Fruit fly (Drosophila melanogaster) whole organism, embryonic: Measurements from ENCODE around the gene Acf.

Source experiments
- Ada2b ChIP-seq: fragments of 200-800 bp; sonication (Bioruptor generic); IDR thresholded peaks from 2 replicates; pipeline ENCODE4 v1.3.6; 2022; ENCODE audit warnings: missing biosample characterization, missing genetic modification characterization
- CG1233 ChIP-seq: fragments of 200-800 bp; sonication (Bioruptor generic); optimal IDR thresholded peaks from 4 replicates; lab custom pipeline; 2018; ENCODE audit warnings: missing biosample characterization, mild to moderate bottlenecking, missing genetic modification characterization
- CG13296 ChIP-seq: fragments of 200-800 bp; sonication (Bioruptor generic); optimal IDR thresholded peaks from 3 replicates; lab custom pipeline; 2018; ENCODE audit warnings: missing biosample characterization, mild to moderate bottlenecking, missing genetic modification characterization
- CG14014 ChIP-seq: fragments of 200-800 bp; sonication (Bioruptor generic); IDR thresholded peaks from 2 replicates; pipeline ENCODE4 v1.3.6; 2022; ENCODE audit warnings: missing biosample characterization, missing genetic modification characterization
- CG15479 ChIP-seq: fragments of 200-800 bp; sonication (Bioruptor generic); optimal IDR thresholded peaks from 3 replicates; lab custom pipeline; 2019; ENCODE audit warnings: missing biosample characterization, mild to moderate bottlenecking, missing genetic modification characterization, moderate library complexity
- CG2116 ChIP-seq: fragments of 200-800 bp; sonication (Bioruptor generic); optimal IDR thresholded peaks from 3 replicates; lab custom pipeline; 2018; ENCODE audit warnings: missing biosample characterization, mild to moderate bottlenecking, missing genetic modification characterization
- CG31388 ChIP-seq: fragments of 200-800 bp; sonication (Bioruptor generic); optimal IDR thresholded peaks from 2 replicates; lab custom pipeline; 2016; ENCODE audit warnings: missing biosample characterization, missing genetic modification characterization
- CG31441 ChIP-seq: fragments of 200-800 bp; sonication (Bioruptor generic); IDR thresholded peaks from 2 replicates; pipeline ENCODE4 v1.3.6; 2022; ENCODE audit warnings: missing biosample characterization, missing genetic modification characterization
- CG33213 ChIP-seq: fragments of 200-800 bp; sonication (Bioruptor generic); optimal IDR thresholded peaks from 3 replicates; lab custom pipeline; 2016; ENCODE audit warnings: missing biosample characterization, missing genetic modification characterization
- CG33557 ChIP-seq: fragments of 200-800 bp; sonication (Bioruptor generic); optimal IDR thresholded peaks from 2 replicates; lab custom pipeline; 2019; ENCODE audit warnings: missing biosample characterization, mild to moderate bottlenecking, missing genetic modification characterization, moderate library complexity
- CG4424 ChIP-seq: fragments of 200-800 bp; sonication (Bioruptor generic); optimal IDR thresholded peaks from 3 replicates; lab custom pipeline; 2016; ENCODE audit warnings: missing biosample characterization, missing genetic modification characterization
- CG4820 ChIP-seq: fragments of 200-800 bp; sonication (Bioruptor generic); optimal IDR thresholded peaks from 3 replicates; lab custom pipeline; 2016; ENCODE audit warnings: missing biosample characterization, missing genetic modification characterization
- CG5245 ChIP-seq: fragments of 200-800 bp; sonication (Bioruptor generic); optimal IDR thresholded peaks from 3 replicates; lab custom pipeline; 2016; ENCODE audit warnings: missing biosample characterization, missing genetic modification characterization
- CG5953 ChIP-seq: fragments of 200-800 bp; sonication (Bioruptor generic); IDR thresholded peaks from 2 replicates; pipeline ENCODE4 v1.3.6; 2022; ENCODE audit warnings: missing biosample characterization, missing genetic modification characterization
- CG7839 ChIP-seq: fragments of 200-800 bp; sonication (Bioruptor generic); optimal IDR thresholded peaks from 3 replicates; lab custom pipeline; 2018; ENCODE audit warnings: missing biosample characterization, mild to moderate bottlenecking, missing genetic modification characterization, moderate library complexity
- CG8359 ChIP-seq: fragments of 200-800 bp; sonication (Bioruptor generic); optimal IDR thresholded peaks from 2 replicates; lab custom pipeline; 2017; ENCODE audit warnings: missing biosample characterization, mild to moderate bottlenecking, missing genetic modification characterization, borderline replicate concordance
- CG8388 ChIP-seq: fragments of 200-800 bp; sonication (Bioruptor generic); optimal IDR thresholded peaks from 2 replicates; lab custom pipeline; 2019; ENCODE audit warnings: missing biosample characterization, mild to moderate bottlenecking, missing genetic modification characterization, moderate library complexity
- CG9727 ChIP-seq: fragments of 200-800 bp; sonication (Bioruptor generic); optimal IDR thresholded peaks from 3 replicates; lab custom pipeline; 2017; ENCODE audit warnings: missing biosample characterization, mild to moderate bottlenecking, missing genetic modification characterization
- Chrac-16 ChIP-seq: fragments of 200-800 bp; sonication (Bioruptor generic); optimal IDR thresholded peaks from 3 replicates; lab custom pipeline; 2016; ENCODE audit warnings: missing biosample characterization, missing genetic modification characterization
- Dll ChIP-seq: fragments of 200-800 bp; sonication (Bioruptor generic); IDR thresholded peaks from 4 replicates; pipeline ENCODE4 v1.3.6; 2022; ENCODE audit warnings: missing biosample characterization, missing genetic modification characterization; ENCODE audit not compliant: partially characterized antibody
- Fer2 ChIP-seq: fragments of 200-800 bp; sonication (Bioruptor generic); optimal IDR thresholded peaks from 2 replicates; lab custom pipeline; 2018; ENCODE audit warnings: missing biosample characterization, mild to moderate bottlenecking, missing genetic modification characterization, moderate library complexity
- GATAe ChIP-seq: fragments of 200-800 bp; sonication (Bioruptor generic); conservative IDR thresholded peaks from 2 replicates; pipeline ENCODE4 v1.3.6; 2022; ENCODE audit warnings: missing biosample characterization, missing genetic modification characterization
- HLH3B ChIP-seq: fragments of 200-800 bp; sonication (Bioruptor generic); IDR thresholded peaks from 2 replicates; pipeline ENCODE4 v1.3.6; 2022; ENCODE audit warnings: missing biosample characterization, missing genetic modification characterization
- Hsf ChIP-seq: fragments of 200-800 bp; sonication (Bioruptor generic); optimal IDR thresholded peaks from 3 replicates; lab custom pipeline; 2016; ENCODE audit warnings: missing biosample characterization, missing genetic modification characterization
- MTF-1 ChIP-seq: fragments of 200-800 bp; sonication (Bioruptor generic); optimal IDR thresholded peaks from 2 replicates; lab custom pipeline; 2018; ENCODE audit warnings: missing biosample characterization, mild to moderate bottlenecking, missing genetic modification characterization, borderline replicate concordance
- Mes4 ChIP-seq: fragments of 200-800 bp; sonication (Bioruptor generic); optimal IDR thresholded peaks from 2 replicates; lab custom pipeline; 2016; ENCODE audit warnings: missing biosample characterization, missing genetic modification characterization
- NC2β ChIP-seq: fragments of 200-800 bp; sonication (Bioruptor generic); optimal IDR thresholded peaks from 2 replicates; lab custom pipeline; 2016; ENCODE audit warnings: missing biosample characterization, missing genetic modification characterization
- Six4 ChIP-seq: fragments of 200-800 bp; sonication (Bioruptor generic); optimal IDR thresholded peaks from 2 replicates; lab custom pipeline; 2016; ENCODE audit warnings: missing biosample characterization, missing genetic modification characterization
- Sry-β ChIP-seq: fragments of 200-800 bp; sonication (Bioruptor generic); optimal IDR thresholded peaks from 2 replicates; lab custom pipeline; 2018; ENCODE audit warnings: missing biosample characterization, mild to moderate bottlenecking, missing genetic modification characterization, moderate library complexity
- Xbp1 ChIP-seq: fragments of 200-800 bp; sonication (Bioruptor generic); optimal IDR thresholded peaks from 3 replicates; lab custom pipeline; 2016; ENCODE audit warnings: missing biosample characterization, mild to moderate bottlenecking, missing genetic modification characterization
- YL-1 ChIP-seq: fragments of 200-800 bp; sonication (Bioruptor generic); optimal IDR thresholded peaks from 3 replicates; lab custom pipeline; 2017; ENCODE audit warnings: missing biosample characterization, mild to moderate bottlenecking, missing genetic modification characterization
- abd-A ChIP-seq: fragments of 200-800 bp; sonication (Bioruptor generic); optimal IDR thresholded peaks from 3 replicates; lab custom pipeline; 2019; ENCODE audit warnings: missing biosample characterization, mild to moderate bottlenecking, missing genetic modification characterization, moderate library complexity
- ac ChIP-seq: fragments of 200-800 bp; sonication (Bioruptor generic); optimal IDR thresholded peaks from 3 replicates; lab custom pipeline; 2017; ENCODE audit warnings: missing biosample characterization, mild to moderate bottlenecking, missing genetic modification characterization
- al ChIP-seq: fragments of 200-800 bp; sonication (Bioruptor generic); IDR thresholded peaks from 2 replicates; pipeline ENCODE4 v1.3.6; 2022; ENCODE audit warnings: missing biosample characterization, missing genetic modification characterization
- bsh ChIP-seq, 2 experiments: fragments of 200-800 bp; sonication (Bioruptor generic); optimal IDR thresholded peaks; 2 replicates each; lab custom pipeline; 2017 to 2018; ENCODE audit warnings: mild to moderate bottlenecking in 2 of 2, missing biosample characterization in 2 of 2, missing genetic modification characterization in 2 of 2, moderate library complexity in 1 of 2
- corto ChIP-seq: fragments of 200-800 bp; sonication (Bioruptor generic); optimal IDR thresholded peaks from 2 replicates; lab custom pipeline; 2016; ENCODE audit warnings: missing biosample characterization, mild to moderate bottlenecking, missing genetic modification characterization, moderate library complexity
- dan ChIP-seq: fragments of 200-800 bp; sonication (Bioruptor generic); IDR thresholded peaks from 2 replicates; pipeline ENCODE4 v1.3.6; 2022; ENCODE audit warnings: missing biosample characterization, missing genetic modification characterization
- fru ChIP-seq: fragments of >200 bp; optimal IDR thresholded peaks from 2 replicates; lab custom pipeline; 2017
- gsb ChIP-seq: fragments of 200-800 bp; sonication (Bioruptor generic); IDR thresholded peaks from 2 replicates; pipeline ENCODE4 v1.3.6; 2022; ENCODE audit warnings: missing biosample characterization, missing genetic modification characterization
- her ChIP-seq: fragments of 200-800 bp; sonication (Bioruptor generic); optimal IDR thresholded peaks from 2 replicates; lab custom pipeline; 2016; ENCODE audit warnings: missing biosample characterization, missing genetic modification characterization
- jigr1 ChIP-seq: fragments of 200-800 bp; sonication (Bioruptor generic); IDR thresholded peaks from 3 replicates; pipeline ENCODE4 v1.3.6; 2022; ENCODE audit warnings: missing biosample characterization, missing genetic modification characterization
- jing ChIP-seq: fragments of 200-800 bp; sonication (Bioruptor generic); optimal IDR thresholded peaks from 2 replicates; lab custom pipeline; 2018; ENCODE audit warnings: missing biosample characterization, mild to moderate bottlenecking, missing genetic modification characterization
- kni ChIP-seq: fragments of 200-800 bp; sonication (Bioruptor generic); optimal IDR thresholded peaks from 3 replicates; lab custom pipeline; 2017; ENCODE audit warnings: mild to moderate bottlenecking, missing biosample characterization, missing genetic modification reagents, missing genetic modification characterization
- lilli ChIP-seq: fragments of 200-800 bp; sonication (Bioruptor generic); optimal IDR thresholded peaks from 3 replicates; lab custom pipeline; 2016; ENCODE audit warnings: missing biosample characterization, missing genetic modification characterization
- odd ChIP-seq: fragments of 200-800 bp; sonication (Bioruptor generic); optimal IDR thresholded peaks from 2 replicates; lab custom pipeline; 2017; ENCODE audit warnings: missing biosample characterization, mild to moderate bottlenecking, missing genetic modification characterization
- repo ChIP-seq: fragments of 200-800 bp; sonication (Bioruptor generic); optimal IDR thresholded peaks from 2 replicates; lab custom pipeline; 2016; ENCODE audit warnings: missing biosample characterization, missing genetic modification characterization
- ro ChIP-seq: fragments of 200-800 bp; sonication (Bioruptor generic); IDR thresholded peaks from 2 replicates; pipeline ENCODE4 v1.3.6; 2022; ENCODE audit warnings: missing biosample characterization, missing genetic modification characterization
- row ChIP-seq: fragments of 200-800 bp; sonication (Bioruptor generic); IDR thresholded peaks from 3 replicates; pipeline ENCODE4 v1.3.6; 2022; ENCODE audit warnings: missing biosample characterization, missing genetic modification characterization
- sob ChIP-seq: fragments of 200-800 bp; sonication (Bioruptor generic); IDR thresholded peaks from 2 replicates; pipeline ENCODE4 v1.3.6; 2022; ENCODE audit warnings: missing biosample characterization, missing genetic modification characterization
- sqz ChIP-seq: fragments of 200-800 bp; sonication (Bioruptor generic); optimal IDR thresholded peaks from 3 replicates; lab custom pipeline; 2018; ENCODE audit warnings: missing biosample characterization, mild to moderate bottlenecking, missing genetic modification characterization
- vnd ChIP-seq: fragments of 200-800 bp; sonication (Bioruptor generic); IDR thresholded peaks from 3 replicates; pipeline ENCODE4 v1.3.6; 2022; ENCODE audit warnings: missing biosample characterization, missing genetic modification characterization; ENCODE audit not compliant: partially characterized antibody

Acf gene

DNA sequence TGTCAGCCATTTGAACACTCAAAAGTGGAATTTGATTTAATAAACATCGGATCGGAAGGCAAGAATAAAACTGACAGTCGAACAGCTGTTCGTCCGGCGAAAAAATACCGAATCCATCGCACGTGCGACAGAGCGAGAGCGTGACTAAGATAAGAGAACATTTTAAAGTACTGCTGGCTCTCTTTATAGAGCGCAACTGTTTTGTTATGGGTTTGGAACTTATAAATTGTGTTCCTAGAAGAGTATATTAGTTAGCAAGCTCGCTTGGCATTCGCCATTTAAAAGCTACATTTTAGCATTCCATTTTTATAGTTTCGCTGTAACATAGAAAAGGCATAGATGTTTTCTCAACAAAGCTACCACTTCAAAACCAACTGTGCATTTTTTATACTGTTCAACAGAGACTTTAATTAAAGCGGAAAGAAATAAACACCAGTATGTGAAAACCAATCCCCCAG, 16.3 kb downstream of the Acf start, which contains the start of gene Rift (continued):
- TF ChIP-seq CG8359 (GFP tag; lab: Kevin White, UChicago) (no peak), CG4820 (no peak), CG31441 (GFP tag; lab: Robert Waterston, UW) (no peak), MTF-1 (GFP tag; lab: Kevin White, UChicago) (no peak), Six4 (GFP tag; lab: Kevin White, UChicago) (no peak), Dll (peak; percentile 59; the same call in 3 of the 4 replicates), YL-1 (GFP tag; lab: Kevin White, UChicago) (peak; percentile 69), fru (lab: Kevin White, UChicago) (no peak), NC2β (no peak), row (GFP tag; lab: Robert Waterston, UW) (peak; percentile 83), Mes4 (GFP tag; lab: Kevin White, UChicago) (no peak), CG9727 (no peak), al (GFP tag; lab: Robert Waterston, UW) (0 out of 2 replicates have a peak, but pooled peaks have one; percentile 12), Hsf (GFP tag; lab: Kevin White, UChicago) (peak; percentile 42), repo (GFP tag; lab: Kevin White, UChicago) (no peak), abd-A (no peak), bsh (GFP tag; optimal IDR thresholded peaks at IDR 0.05; lab: Kevin White, UChicago) (peak; percentile 35 to 42), GATAe (GFP tag; lab: Robert Waterston, UW) (no peak), HLH3B (GFP tag; lab: Robert Waterston, UW) (peak; percentile 17; the same call in 1 of the 2 replicates), CG5245 (GFP tag; lab: Kevin White, UChicago) (no peak), Fer2 (no peak), CG2116 (GFP tag; lab: Kevin White, UChicago) (no peak), CG7839 (tag; lab: Kevin White, UChicago) (peak; percentile 23), jigr1 (GFP tag; lab: Robert Waterston, UW) (no peak), CG13296 (GFP tag; lab: Kevin White, UChicago) (peak; percentile 24), CG1233 (GFP tag; lab: Kevin White, UChicago) (peak; percentile 53), her (GFP tag; lab: Kevin White, UChicago) (no peak), kni (GFP tag; lab: Kevin White, UChicago) (peak; percentile 41), ac (GFP tag; lab: Kevin White, UChicago) (no peak), CG4424 (no peak), vnd (GFP tag; lab: Robert Waterston, UW) (no peak), jing (GFP tag; lab: Kevin White, UChicago) (no peak), Ada2b (GFP tag; lab: Robert Waterston, UW) (peak; percentile 37; the same call in 1 of the 2 replicates), sqz (GFP tag; lab: Kevin White, UChicago) (no peak), ro (no peak), CG14014 (GFP tag; lab: Robert Waterston, UW) (peak; percentile 56; the same call in 1 of the 2 replicates), odd (no peak), CG5953 (GFP tag; lab: Robert Waterston, UW) (no peak), CG31388 (GFP tag; lab: Kevin White, UChicago) (no peak), CG15479 (no peak), Sry-β (no peak), CG33557 (no peak), gsb (GFP tag; lab: Robert Waterston, UW) (no peak), corto (GFP tag; lab: Kevin White, UChicago) (no peak), lilli (GFP tag; lab: Kevin White, UChicago) (peak; percentile 19), CG33213 (GFP tag; lab: Kevin White, UChicago) (peak; percentile 30), dan (no peak), CG8388 (peak; percentile 36), Xbp1 (GFP tag; lab: Kevin White, UChicago) (no peak), sob (GFP tag; lab: Robert Waterston, UW) (0 out of 2 replicates have a peak, but pooled peaks have one; percentile 43), Chrac-16 (GFP tag; lab: Kevin White, UChicago) (no peak)
